Worm (Caenorhabditis elegans): ENCODE measurements around the gene alfa-1.

DNA sequence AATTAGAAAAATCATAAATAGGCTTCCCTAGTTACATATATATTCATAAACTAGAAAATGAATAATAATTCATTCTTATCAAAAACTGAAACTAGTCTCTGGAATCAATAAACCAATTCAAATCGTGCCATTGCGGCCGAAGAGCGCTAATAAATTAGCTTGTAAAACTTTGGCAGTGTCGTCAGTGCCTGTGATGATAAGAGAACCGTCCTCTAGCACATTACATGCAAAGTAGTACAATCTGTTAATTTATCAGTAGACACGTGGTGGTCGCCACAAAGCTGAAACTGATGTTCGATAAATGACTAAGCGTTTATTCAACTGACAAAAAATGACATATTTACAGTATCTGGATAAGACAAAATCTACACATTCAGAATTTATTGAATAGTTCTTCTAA lies 33.3 kb upstream of the alfa-1 start:
- TF ChIP-seq skn-1 (tag; optimal IDR thresholded peaks at IDR 0.05) = no peak
- no peak for TF ChIP-seq nhr-12 (tag; optimal IDR thresholded peaks at IDR 0.05)
- TF ChIP-seq nhr-6 (tag; optimal IDR thresholded peaks at IDR 0.05) = no peak
- TF ChIP-seq mdl-1 (tag; optimal IDR thresholded peaks at IDR 0.05) = peak in 1 of 2 experiments; percentile 17
- TF ChIP-seq ztf-4 (tag; optimal IDR thresholded peaks at IDR 0.05) = no peak
- no peak for TF ChIP-seq blmp-1 (tag; optimal IDR thresholded peaks at IDR 0.05; ENCODE audit: insufficient read depth)

Measured in whole organism, L2 larva.